Worm (Caenorhabditis elegans): ENCODE measurements around the gene srbc-59.

DNA sequence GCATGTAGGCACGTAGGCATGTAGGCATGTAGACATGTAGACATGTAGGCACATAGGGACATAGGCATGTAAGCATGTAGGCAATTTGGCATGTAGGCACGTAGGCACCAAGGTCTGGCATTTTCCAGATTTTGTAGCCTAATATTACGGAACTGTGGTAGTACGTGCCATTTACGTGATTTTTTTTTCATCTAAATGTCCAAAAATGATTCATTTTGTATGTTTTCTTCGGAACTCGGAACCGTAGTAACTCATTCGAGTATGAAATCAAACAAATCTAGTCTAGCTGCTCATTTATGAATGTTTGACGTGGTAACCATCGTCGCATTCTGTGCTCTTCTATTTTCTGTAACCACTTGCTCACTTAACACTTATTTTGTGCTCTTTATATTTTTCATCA is at the start of gene srbc-59:
- TF ChIP-seq mab-5 (tag; optimal IDR thresholded peaks at IDR 0.05) (no peak), nhr-12 (tag; optimal IDR thresholded peaks at IDR 0.05) (no peak), ztf-11 (tag; optimal IDR thresholded peaks at IDR 0.05) (no peak)

All from whole organism, mixed stage, embryonic.